Worm (Caenorhabditis elegans) whole organism, young adult: Measurements from ENCODE around the gene sqv-3.

Source experiments
- B0035.1 ChIP-seq: sonication (generic microtip); optimal IDR thresholded peaks from 2 replicates; lab custom pipeline; 2016; ENCODE audit warnings: missing genetic modification characterization, mild to moderate bottlenecking, missing compliant biosample characterization, missing genotype, missing genetic modification reagents
- B0261.1 ChIP-seq: sonication (generic microtip); optimal IDR thresholded peaks from 2 replicates; lab custom pipeline; 2016; ENCODE audit warnings: mild to moderate bottlenecking, missing genetic modification characterization, moderate library complexity, missing compliant biosample characterization
- C17E4.6 ChIP-seq: fragments of 200-800 bp; sonication (Bioruptor generic); IDR thresholded peaks from 2 replicates; pipeline ENCODE4 v1.3.6; 2022; ENCODE audit warnings: missing genetic modification reagents, missing genetic modification characterization, missing compliant biosample characterization
- F23B12.7 ChIP-seq: sonication (generic microtip); optimal IDR thresholded peaks from 2 replicates; lab custom pipeline; 2017; ENCODE audit warnings: missing genetic modification characterization, mild to moderate bottlenecking, missing compliant biosample characterization, antibody characterized with exemption, moderate library complexity; ENCODE audit not compliant: insufficient read depth
- F37B4.10 ChIP-seq: fragments of 200-800 bp; sonication (Bioruptor generic); IDR thresholded peaks from 2 replicates; pipeline ENCODE4 v1.3.6; 2022; ENCODE audit warnings: missing genetic modification characterization, missing compliant biosample characterization
- F52B5.7 ChIP-seq: sonication (generic microtip); optimal IDR thresholded peaks from 2 replicates; lab custom pipeline; 2016; ENCODE audit warnings: mild to moderate bottlenecking, missing genetic modification characterization, missing compliant biosample characterization
- F57C9.4 ChIP-seq: sonication (generic microtip); optimal IDR thresholded peaks from 2 replicates; lab custom pipeline; 2017; ENCODE audit warnings: mild to moderate bottlenecking, missing genetic modification characterization, missing compliant biosample characterization
- T26A5.8 ChIP-seq: sonication (generic microtip); optimal IDR thresholded peaks from 2 replicates; lab custom pipeline; 2016; ENCODE audit warnings: missing genetic modification characterization, missing compliant biosample characterization
- ZK185.1 ChIP-seq: sonication (generic microtip); optimal IDR thresholded peaks from 2 replicates; lab custom pipeline; 2016; ENCODE audit warnings: mild to moderate bottlenecking, missing genetic modification characterization, missing compliant biosample characterization; ENCODE audit not compliant: poor library complexity, severe bottlenecking
- akir-1 ChIP-seq: fragments of 200-800 bp; sonication (Bioruptor generic); optimal IDR thresholded peaks from 2 replicates; lab custom pipeline; 2018; ENCODE audit warnings: mild to moderate bottlenecking, missing genetic modification characterization, moderate library complexity, missing compliant biosample characterization
- ama-1 ChIP-seq, 3 experiments: fragments of 150-350 bp in 1 of 3; sonication (generic microtip) in 2 of 3; optimal IDR thresholded peaks; 2 replicates each; lab custom pipeline; 2014 to 2018; ENCODE audit warnings: missing biosample characterization in 2 of 3, missing genetic modification characterization in 2 of 3, missing genetic modification reagents in 2 of 3
- athp-1 ChIP-seq: sonication (generic microtip); optimal IDR thresholded peaks from 2 replicates; lab custom pipeline; 2017; ENCODE audit warnings: mild to moderate bottlenecking, missing genetic modification characterization, missing compliant biosample characterization
- attf-3 ChIP-seq: fragments of 200-800 bp; sonication (Bioruptor generic); conservative IDR thresholded peaks from 2 replicates; pipeline ENCODE4 v1.3.6; 2022; ENCODE audit warnings: missing genetic modification reagents, missing genetic modification characterization, missing compliant biosample characterization
- attf-5 ChIP-seq: fragments of 200-800 bp; sonication (Bioruptor generic); optimal IDR thresholded peaks from 2 replicates; lab custom pipeline; 2018; ENCODE audit warnings: mild to moderate bottlenecking, missing genetic modification characterization, missing compliant biosample characterization
- bed-1 ChIP-seq: fragments of 200-800 bp; sonication (Bioruptor generic); IDR thresholded peaks from 2 replicates; pipeline ENCODE4 v1.3.6; 2022; ENCODE audit warnings: missing genetic modification reagents, missing genetic modification characterization, missing compliant biosample characterization
- bed-2 ChIP-seq: fragments of 200-800 bp; sonication (Bioruptor generic); IDR thresholded peaks from 2 replicates; pipeline ENCODE4 v1.3.6; 2022; ENCODE audit warnings: missing genetic modification reagents, missing genetic modification characterization, missing compliant biosample characterization
- ceh-58 ChIP-seq: fragments of 200-800 bp; sonication (Bioruptor generic); IDR thresholded peaks from 2 replicates; pipeline ENCODE4 v1.3.6; 2022; ENCODE audit warnings: missing genetic modification characterization, missing compliant biosample characterization
- egl-18 ChIP-seq: fragments of 200-800 bp; sonication (Bioruptor generic); IDR thresholded peaks from 2 replicates; pipeline ENCODE4 v1.3.6; 2022; ENCODE audit warnings: missing genetic modification reagents, missing genetic modification characterization, missing compliant biosample characterization
- egl-44 ChIP-seq: fragments of 200-800 bp; sonication (Bioruptor generic); IDR thresholded peaks from 2 replicates; pipeline ENCODE4 v1.3.6; 2022; ENCODE audit warnings: missing genetic modification reagents, missing genetic modification characterization, missing compliant biosample characterization
- egrh-3 ChIP-seq: fragments of 200-800 bp; sonication (Bioruptor generic); IDR thresholded peaks from 2 replicates; pipeline ENCODE4 v1.3.6; 2022; ENCODE audit warnings: missing genetic modification reagents, missing genetic modification characterization, missing compliant biosample characterization
- ekl-4 ChIP-seq: fragments of 200-800 bp; sonication (Bioruptor generic); IDR thresholded peaks from 2 replicates; pipeline ENCODE4 v1.3.6; 2022; ENCODE audit warnings: missing genetic modification reagents, missing genetic modification characterization, missing compliant biosample characterization
- ets-4 ChIP-seq: fragments of 200-800 bp; sonication (Bioruptor generic); optimal IDR thresholded peaks from 2 replicates; lab custom pipeline; 2018; ENCODE audit warnings: mild to moderate bottlenecking, missing genetic modification characterization, missing compliant biosample characterization
- hlh-26 ChIP-seq: fragments of 200-800 bp; sonication (Bioruptor generic); conservative IDR thresholded peaks from 2 replicates; pipeline ENCODE4 v1.3.6; 2022; ENCODE audit warnings: missing genetic modification reagents, missing genetic modification characterization, missing compliant biosample characterization
- hmg-20 ChIP-seq: fragments of 200-800 bp; sonication (Bioruptor generic); IDR thresholded peaks from 2 replicates; pipeline ENCODE4 v1.3.6; 2022; ENCODE audit warnings: missing genetic modification reagents, missing genetic modification characterization, missing compliant biosample characterization
- hsf-1 ChIP-seq: fragments of 200-800 bp; sonication (Bioruptor generic); IDR thresholded peaks from 2 replicates; pipeline ENCODE4 v1.3.6; 2022; ENCODE audit warnings: missing genetic modification reagents, missing genetic modification characterization, missing compliant biosample characterization
- lag-1 ChIP-seq: fragments of 200-800 bp; sonication (Bioruptor generic); IDR thresholded peaks from 2 replicates; pipeline ENCODE4 v1.3.6; 2022; ENCODE audit warnings: missing genetic modification reagents, missing genetic modification characterization, missing compliant biosample characterization
- let-526 ChIP-seq: fragments of 200-800 bp; sonication (Bioruptor generic); IDR thresholded peaks from 2 replicates; pipeline ENCODE4 v1.3.6; 2022; ENCODE audit warnings: missing genetic modification reagents, missing genetic modification characterization, missing compliant biosample characterization
- lin-26 ChIP-seq: fragments of 200-800 bp; sonication (Bioruptor generic); IDR thresholded peaks from 2 replicates; pipeline ENCODE4 v1.3.6; 2022; ENCODE audit warnings: missing genetic modification reagents, missing genetic modification characterization, missing compliant biosample characterization
- lin-40 ChIP-seq: sonication (generic microtip); optimal IDR thresholded peaks from 2 replicates; lab custom pipeline; 2016; ENCODE audit warnings: missing genetic modification characterization, mild to moderate bottlenecking, missing compliant biosample characterization, missing genotype, missing genetic modification reagents
- lin-54 ChIP-seq: fragments of 200-800 bp; sonication (Bioruptor generic); optimal IDR thresholded peaks from 2 replicates; lab custom pipeline; 2018; ENCODE audit warnings: mild to moderate bottlenecking, missing genetic modification characterization, missing compliant biosample characterization
- madf-10 ChIP-seq: sonication (generic microtip); optimal IDR thresholded peaks from 2 replicates; lab custom pipeline; 2016; ENCODE audit warnings: mild to moderate bottlenecking, missing genetic modification characterization, missing compliant biosample characterization
- madf-3 ChIP-seq: fragments of 200-800 bp; sonication (Bioruptor generic); IDR thresholded peaks from 2 replicates; pipeline ENCODE4 v1.3.6; 2022; ENCODE audit warnings: missing genetic modification reagents, missing genetic modification characterization, missing compliant biosample characterization
- madf-8 ChIP-seq: fragments of 200-800 bp; sonication (Bioruptor generic); conservative IDR thresholded peaks from 2 replicates; pipeline ENCODE4 v1.3.6; 2022; ENCODE audit warnings: missing genetic modification reagents, missing genetic modification characterization, missing compliant biosample characterization
- mes-4 ChIP-seq: sonication (generic microtip); optimal IDR thresholded peaks from 2 replicates; lab custom pipeline; 2016; ENCODE audit warnings: missing genotype, missing genetic modification characterization, missing compliant biosample characterization
- nfya-1 ChIP-seq: sonication (generic microtip); optimal IDR thresholded peaks from 2 replicates; lab custom pipeline; 2017; ENCODE audit warnings: antibody characterized with exemption, missing compliant biosample characterization, missing genetic modification characterization, borderline replicate concordance; ENCODE audit not compliant: insufficient read depth
- nfya-2 ChIP-seq: fragments of 200-800 bp; sonication (Bioruptor generic); IDR thresholded peaks from 2 replicates; pipeline ENCODE4 v1.3.6; 2022; ENCODE audit warnings: missing genetic modification reagents, missing genetic modification characterization, missing compliant biosample characterization
- pha-4 ChIP-seq: fragments of 150-350 bp; sonication (generic microtip); optimal IDR thresholded peaks from 2 replicates; lab custom pipeline; 2014; ENCODE audit warnings: missing biosample characterization, missing genetic modification reagents, missing genetic modification characterization
- repo-1 ChIP-seq: sonication (generic microtip); optimal IDR thresholded peaks from 2 replicates; lab custom pipeline; 2017; ENCODE audit warnings: mild to moderate bottlenecking, missing genetic modification characterization, missing compliant biosample characterization
- rpc-1 ChIP-seq, 2 experiments: fragments of 150-350 bp in 1 of 2; sonication (generic microtip) in 1 of 2; optimal IDR thresholded peaks; 2 replicates each; lab custom pipeline; 2014 to 2018; ENCODE audit warnings: missing biosample characterization in 1 of 2, missing genetic modification characterization in 1 of 2, missing genetic modification reagents in 1 of 2, missing genotype in 1 of 2
- snpc-3.4 ChIP-seq: sonication (generic microtip); optimal IDR thresholded peaks from 2 replicates; lab custom pipeline; 2017; ENCODE audit warnings: missing genetic modification characterization, mild to moderate bottlenecking, missing compliant biosample characterization, antibody characterized with exemption, moderate library complexity, missing genotype, missing genetic modification reagents
- tbp1 ChIP-seq: fragments of 200-800 bp; sonication (Bioruptor generic); optimal IDR thresholded peaks from 2 replicates; lab custom pipeline; 2018; ENCODE audit warnings: mild to moderate bottlenecking, missing genetic modification characterization, missing compliant biosample characterization
- tlf-1 ChIP-seq: fragments of 200-800 bp; sonication (Bioruptor generic); optimal IDR thresholded peaks from 2 replicates; lab custom pipeline; 2018; ENCODE audit warnings: mild to moderate bottlenecking, missing genetic modification characterization, missing compliant biosample characterization
- xnd-1 ChIP-seq: sonication (generic microtip); optimal IDR thresholded peaks from 2 replicates; lab custom pipeline; 2016; ENCODE audit warnings: missing genotype, missing genetic modification reagents, missing genetic modification characterization, missing compliant biosample characterization
- zfh-2 ChIP-seq: fragments of 200-800 bp; sonication (Bioruptor generic); conservative IDR thresholded peaks from 2 replicates; pipeline ENCODE4 v1.3.6; 2022; ENCODE audit warnings: missing genetic modification reagents, missing genetic modification characterization, missing compliant biosample characterization
- ztf-22 ChIP-seq: fragments of 200-800 bp; sonication (Bioruptor generic); optimal IDR thresholded peaks from 2 replicates; lab custom pipeline; 2018; ENCODE audit warnings: mild to moderate bottlenecking, missing genetic modification characterization, moderate library complexity, missing compliant biosample characterization

Gene sqv-3

ce11 chrIII:9780254-9780653, at the start of gene sqv-3:
Gene sqv-3 (minus strand): TSS chrIII:9780354.
- TF ChIP-seq hmg-20 (GFP tag; lab: Robert Waterston, UW) (no peak), akir-1 (no peak), madf-3 (GFP tag; lab: Robert Waterston, UW) (0 out of 2 replicates have a peak, but pooled peaks have one; percentile 55)

DNA sequence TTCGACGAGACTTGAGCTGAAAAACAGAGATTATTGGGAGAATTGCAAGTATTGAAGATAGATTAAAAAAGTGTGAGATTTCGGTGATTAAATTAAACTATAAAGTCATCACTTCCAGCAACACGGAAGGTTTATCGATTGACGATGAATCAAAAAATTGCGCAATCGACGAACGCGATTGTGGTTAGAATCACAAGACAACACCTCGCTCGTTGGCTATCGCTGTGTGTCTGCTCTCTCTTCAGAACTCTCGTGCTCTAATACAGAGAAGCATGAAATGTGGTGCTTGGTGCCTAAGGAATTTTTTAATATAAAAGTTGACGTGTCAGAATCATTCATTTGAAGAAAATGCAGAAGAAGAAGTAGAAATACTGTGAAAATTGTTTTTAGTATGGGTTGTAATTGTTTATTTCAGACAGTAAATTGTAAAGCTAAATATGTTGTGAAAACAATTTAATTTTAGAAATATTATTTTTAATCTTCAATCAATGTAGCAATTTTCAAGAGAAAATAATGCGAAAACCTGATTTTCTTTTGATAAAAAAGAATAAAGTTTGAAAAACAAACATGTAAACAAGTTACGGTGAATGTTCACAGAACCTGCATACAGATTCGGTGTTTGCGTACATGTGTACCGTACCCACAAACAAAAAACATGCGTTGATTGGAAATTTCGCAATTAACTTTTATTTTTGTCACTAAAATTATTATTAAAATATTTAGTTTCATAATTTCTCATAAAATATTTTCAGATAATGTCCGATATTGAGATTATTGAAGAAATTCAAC, 47.2 kb upstream of the sqv-3 start, which contains the start of the genes ZK632.10 and ZK632.11:
TSS of gene ZK632.10 (minus strand) at position 560 of the 789 bp plus-strand sequence.
TSS of gene ZK632.11 (plus strand) at position 753 of the 789 bp plus-strand sequence.
- TF ChIP-seq C17E4.6 (no peak), tlf-1 (GFP tag; lab: Kevin White, UChicago) (no peak), tbp1 (GFP tag; lab: Kevin White, UChicago) (no peak), snpc-3.4 (tag; lab: Kevin White, UChicago) (no peak), pha-4 (tag; lab: Kevin White, UChicago) (no peak), madf-8 (GFP tag; lab: Robert Waterston, UW) (no peak), ama-1 (optimal IDR thresholded peaks at IDR 0.05; lab: Kevin White, UChicago) (no peak), ama-1 (GFP tag; optimal IDR thresholded peaks at IDR 0.05; lab: Kevin White, UChicago) (no peak), ceh-58 (GFP tag; lab: Robert Waterston, UW) (no peak), F57C9.4 (no peak), zfh-2 (no peak), lag-1 (GFP tag; lab: Robert Waterston, UW) (no peak), ekl-4 (no peak), lin-40 (tag; lab: Kevin White, UChicago) (no peak), rpc-1 (optimal IDR thresholded peaks at IDR 0.05; lab: Kevin White, UChicago) (no peak), rpc-1 (tag; optimal IDR thresholded peaks at IDR 0.05; lab: Kevin White, UChicago) (no peak), hsf-1 (GFP tag; lab: Robert Waterston, UW) (no peak), lin-26 (GFP tag; lab: Robert Waterston, UW) (no peak), T26A5.8 (tag; lab: Kevin White, UChicago) (no peak), bed-2 (no peak), egrh-3 (GFP tag; lab: Robert Waterston, UW) (no peak), egl-18 (no peak), B0261.1 (tag; lab: Kevin White, UChicago) (no peak), bed-1 (GFP tag; lab: Robert Waterston, UW) (no peak), mes-4 (tag; lab: Kevin White, UChicago) (no peak), F23B12.7 (tag; lab: Kevin White, UChicago) (peak; percentile 73), nfya-2 (GFP tag; lab: Robert Waterston, UW) (no peak), hlh-26 (GFP tag; lab: Robert Waterston, UW) (no peak), madf-10 (tag; lab: Kevin White, UChicago) (no peak), attf-3 (GFP tag; lab: Robert Waterston, UW) (no peak), F52B5.7 (tag; lab: Kevin White, UChicago) (no peak), let-526 (GFP tag; lab: Robert Waterston, UW) (no peak), F37B4.10 (no peak), attf-5 (peak; percentile 17), lin-54 (peak; percentile 31), xnd-1 (no peak), B0035.1 (tag; lab: Kevin White, UChicago) (no peak), egl-44 (GFP tag; lab: Robert Waterston, UW) (no peak), repo-1 (tag; lab: Kevin White, UChicago) (no peak), athp-1 (no peak), ZK185.1 (tag; lab: Kevin White, UChicago) (no peak), nfya-1 (no peak), ztf-22 (GFP tag; lab: Kevin White, UChicago) (no peak), ets-4 (GFP tag; lab: Kevin White, UChicago) (no peak)
